Worm (Caenorhabditis elegans) whole organism, L4 larva: ENCODE results near the gene D1086.3.
A peak's percentile ranks its signal among the peaks of the same experiment; 100 is the strongest.

Experiments
- D1046.2 ChIP-seq: fragments of 200-800 bp; sonication (Bioruptor generic); IDR thresholded peaks from 2 replicates; pipeline ENCODE4 v1.3.6; 2022; ENCODE audit warnings: missing genetic modification characterization, missing compliant biosample characterization
- F44E2.7 ChIP-seq: fragments of 200-800 bp; sonication (Bioruptor generic); IDR thresholded peaks from 2 replicates; pipeline ENCODE4 v2.1.2; 2022; ENCODE audit warnings: missing genetic modification characterization, missing compliant biosample characterization
- F49E8.2 ChIP-seq: sonication (generic microtip); optimal IDR thresholded peaks from 2 replicates; lab custom pipeline; 2016; ENCODE audit warnings: missing compliant biosample characterization, mild to moderate bottlenecking, missing genetic modification characterization, borderline replicate concordance
- T26A8.4 ChIP-seq: fragments of 200-800 bp; sonication (Bioruptor generic); IDR thresholded peaks from 2 replicates; pipeline ENCODE4 v1.3.6; 2022; ENCODE audit warnings: missing genetic modification characterization, missing compliant biosample characterization
- Y105C5A.15 ChIP-seq: fragments of 200-800 bp; sonication (Bioruptor generic); IDR thresholded peaks from 2 replicates; pipeline ENCODE4 v1.3.6; 2022; ENCODE audit warnings: missing genetic modification characterization, missing compliant biosample characterization
- aha-1 ChIP-seq: fragments of 150-350 bp; peaks from one replicate; lab custom pipeline; 2014; ENCODE audit warnings: missing biosample characterization, missing genetic modification characterization
- attf-4 ChIP-seq: sonication (generic microtip); optimal IDR thresholded peaks from 3 replicates; lab custom pipeline; 2017; ENCODE audit warnings: missing biosample characterization, missing genetic modification characterization
- ceh-44 ChIP-seq: fragments of 200-800 bp; sonication (Bioruptor generic); IDR thresholded peaks from 2 replicates; pipeline ENCODE4 v1.3.6; 2022; ENCODE audit warnings: missing genetic modification reagents, missing genetic modification characterization, missing compliant biosample characterization
- ctbp-1 ChIP-seq: fragments of 200-800 bp; sonication (Bioruptor generic); IDR thresholded peaks from 2 replicates; pipeline ENCODE4 v1.3.6; 2022; ENCODE audit warnings: missing genetic modification reagents, missing genetic modification characterization, missing compliant biosample characterization
- dmd-6 ChIP-seq: fragments of 200-800 bp; sonication (Bioruptor generic); IDR thresholded peaks from 2 replicates; pipeline ENCODE4 v1.3.6; 2022; ENCODE audit warnings: missing genetic modification reagents, missing genetic modification characterization, missing compliant biosample characterization
- dmd-8 ChIP-seq: fragments of 200-800 bp; sonication (Bioruptor generic); IDR thresholded peaks from 2 replicates; pipeline ENCODE4 v1.3.6; 2022; ENCODE audit warnings: missing genetic modification characterization, missing compliant biosample characterization
- dpl-1 ChIP-seq: fragments of 150-350 bp; optimal IDR thresholded peaks from 2 replicates; lab custom pipeline; 2014; ENCODE audit warnings: missing biosample characterization, missing genetic modification reagents, missing genetic modification characterization
- duxl-1 ChIP-seq: sonication (generic microtip); optimal IDR thresholded peaks from 2 replicates; lab custom pipeline; 2016; ENCODE audit warnings: mild to moderate bottlenecking, missing genetic modification characterization, moderate library complexity, missing compliant biosample characterization; ENCODE audit not compliant: poor library complexity
- dve-1 ChIP-seq: sonication (generic microtip); optimal IDR thresholded peaks from 2 replicates; lab custom pipeline; 2017; ENCODE audit warnings: antibody characterized with exemption, mild to moderate bottlenecking, missing genetic modification characterization, missing compliant biosample characterization; ENCODE audit not compliant: insufficient read depth
- egl-27 ChIP-seq: sonication (generic microtip); optimal IDR thresholded peaks from 3 replicates; lab custom pipeline; 2017; ENCODE audit warnings: missing biosample characterization, missing genetic modification reagents, missing genetic modification characterization
- gei-8 ChIP-seq: fragments of 200-800 bp; sonication (Bioruptor generic); optimal IDR thresholded peaks from 2 replicates; lab custom pipeline; 2018; ENCODE audit warnings: mild to moderate bottlenecking, missing genetic modification characterization, missing compliant biosample characterization
- hif-1 ChIP-seq, 2 experiments: sonication (generic microtip); optimal IDR thresholded peaks; 2 replicates each; lab custom pipeline; 2016 to 2017; ENCODE audit warnings: missing compliant biosample characterization in 2 of 2, missing genetic modification characterization in 2 of 2, missing genetic modification reagents in 2 of 2, missing genotype in 2 of 2, mild to moderate bottlenecking in 1 of 2
- hmg-1.1 ChIP-seq: fragments of 200-800 bp; sonication (Bioruptor generic); IDR thresholded peaks from 2 replicates; pipeline ENCODE4 v1.3.6; 2022; ENCODE audit warnings: missing genetic modification reagents, missing genetic modification characterization, missing compliant biosample characterization
- lim-7 ChIP-seq: fragments of 200-800 bp; sonication (Bioruptor generic); IDR thresholded peaks from 2 replicates; pipeline ENCODE4 v1.3.6; 2022; ENCODE audit warnings: missing genetic modification characterization, missing compliant biosample characterization
- lin-13 ChIP-seq: fragments of 150-350 bp; optimal IDR thresholded peaks from 2 replicates; lab custom pipeline; 2014; ENCODE audit warnings: missing biosample characterization, missing genetic modification reagents, missing genetic modification characterization
- lin-38 ChIP-seq: fragments of 200-800 bp; sonication (Bioruptor generic); IDR thresholded peaks from 2 replicates; pipeline ENCODE4 v1.3.6; 2022; ENCODE audit warnings: missing genetic modification reagents, missing genetic modification characterization, missing compliant biosample characterization
- madf-9 ChIP-seq: fragments of 200-800 bp; sonication (Bioruptor generic); conservative IDR thresholded peaks from 2 replicates; pipeline ENCODE4 v1.3.6; 2022; ENCODE audit warnings: missing genetic modification reagents, missing genetic modification characterization, missing compliant biosample characterization
- mdl-1 ChIP-seq, 2 experiments: fragments of 150-350 bp in 1 of 2; sonication (generic microtip) in 1 of 2; optimal IDR thresholded peaks; 2 replicates each; lab custom pipeline; 2014 to 2017; ENCODE audit warnings: missing biosample characterization in 2 of 2, missing genetic modification characterization in 2 of 2
- mdt-29 ChIP-seq: fragments of 200-800 bp; sonication (Bioruptor generic); IDR thresholded peaks from 2 replicates; pipeline ENCODE4 v1.3.6; 2022; ENCODE audit warnings: missing genetic modification reagents, missing genetic modification characterization, missing compliant biosample characterization
- mes-2 ChIP-seq: sonication (generic microtip); optimal IDR thresholded peaks from 2 replicates; lab custom pipeline; 2016; ENCODE audit warnings: missing genotype, mild to moderate bottlenecking, missing genetic modification characterization, missing compliant biosample characterization; ENCODE audit not compliant: poor library complexity, severe bottlenecking
- nhr-237 ChIP-seq: sonication (generic microtip); optimal IDR thresholded peaks from 2 replicates; lab custom pipeline; 2017; ENCODE audit warnings: missing biosample characterization, missing genetic modification characterization
- nhr-41 ChIP-seq: fragments of 200-800 bp; sonication (Bioruptor generic); IDR thresholded peaks from 2 replicates; pipeline ENCODE4 v1.3.6; 2022; ENCODE audit warnings: missing genetic modification reagents, missing genetic modification characterization, missing compliant biosample characterization
- pqm-1 ChIP-seq: sonication (generic microtip); optimal IDR thresholded peaks from 2 replicates; lab custom pipeline; 2017; ENCODE audit warnings: missing biosample characterization, missing genetic modification characterization
- saeg-2 ChIP-seq: fragments of 200-800 bp; sonication (Bioruptor generic); IDR thresholded peaks from 2 replicates; pipeline ENCODE4 v1.3.6; 2022; ENCODE audit warnings: missing genetic modification reagents, missing genetic modification characterization, missing compliant biosample characterization
- set-16 ChIP-seq: fragments of 200-800 bp; sonication (Bioruptor generic); IDR thresholded peaks from 2 replicates; pipeline ENCODE4 v1.3.6; 2022; ENCODE audit warnings: missing genetic modification reagents, missing genetic modification characterization, missing compliant biosample characterization
- skn-1 ChIP-seq: fragments of 150-350 bp; optimal IDR thresholded peaks from 2 replicates; lab custom pipeline; 2014; ENCODE audit warnings: missing biosample characterization, missing genetic modification characterization
- snpc-1.2 ChIP-seq: fragments of 200-800 bp; sonication (Bioruptor generic); IDR thresholded peaks from 2 replicates; pipeline ENCODE4 v1.3.6; 2022; ENCODE audit warnings: missing genetic modification reagents, missing genetic modification characterization, missing compliant biosample characterization
- snpc-4 ChIP-seq: fragments of 150-350 bp; optimal IDR thresholded peaks from 2 replicates; lab custom pipeline; 2014; ENCODE audit warnings: missing biosample characterization, missing genetic modification characterization
- spr-3 ChIP-seq: fragments of 200-800 bp; sonication (Bioruptor generic); optimal IDR thresholded peaks from 2 replicates; lab custom pipeline; 2018; ENCODE audit warnings: mild to moderate bottlenecking, missing genetic modification characterization, missing compliant biosample characterization
- tag-97 ChIP-seq: fragments of 200-800 bp; sonication (Bioruptor generic); IDR thresholded peaks from 2 replicates; pipeline ENCODE4 v1.3.6; 2022; ENCODE audit warnings: missing genetic modification characterization, missing compliant biosample characterization
- tra-1 ChIP-seq: fragments of 200-800 bp; sonication (Bioruptor generic); IDR thresholded peaks from 2 replicates; pipeline ENCODE4 v1.3.6; 2022; ENCODE audit warnings: missing genetic modification reagents, missing genetic modification characterization, missing compliant biosample characterization
- unc-39 ChIP-seq: sonication (generic microtip); optimal IDR thresholded peaks from 2 replicates; lab custom pipeline; 2017; ENCODE audit warnings: missing biosample characterization, missing genetic modification characterization
- unc-62 ChIP-seq, 3 experiments: fragments of 150-350 bp in 1 of 3; sonication (generic microtip); optimal IDR thresholded peaks in 2 of 3; peaks in 1 of 3; 1 replicate in 1 of 3; 2 replicates in 2 of 3; lab custom pipeline; 2014 to 2017; ENCODE audit warnings: missing biosample characterization in 3 of 3, missing genetic modification characterization in 3 of 3, missing genetic modification reagents in 3 of 3, missing genotype in 1 of 3
- zfp-3 ChIP-seq: fragments of 200-800 bp; sonication (Bioruptor generic); conservative IDR thresholded peaks from 2 replicates; pipeline ENCODE4 v1.3.6; 2022; ENCODE audit warnings: missing genetic modification reagents, missing genetic modification characterization, missing compliant biosample characterization
- zip-11 ChIP-seq: fragments of 200-800 bp; sonication (Bioruptor generic); IDR thresholded peaks from 2 replicates; pipeline ENCODE4 v1.3.6; 2022; ENCODE audit warnings: missing genetic modification characterization, missing compliant biosample characterization

D1086.3 gene

DNA sequence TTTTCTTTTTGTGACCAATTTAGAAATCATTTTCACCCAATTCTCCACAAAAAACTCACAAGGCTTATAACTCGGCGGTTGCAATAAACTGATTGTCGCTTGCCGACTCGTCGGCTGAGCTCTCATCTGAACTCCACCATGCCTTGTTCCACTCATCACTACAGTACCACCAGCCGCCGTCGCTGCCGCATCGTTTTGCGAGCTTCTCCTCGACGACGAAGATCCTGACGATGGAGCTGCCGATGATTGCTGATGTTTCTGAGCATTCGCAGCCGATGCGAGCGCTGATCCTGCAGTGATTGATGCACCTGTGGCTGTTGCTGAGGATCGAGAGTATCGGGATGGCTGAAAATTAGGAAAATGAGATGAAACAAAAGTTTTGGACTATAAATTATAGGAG, 28.1 kb downstream of the D1086.3 start:
- TF ChIP-seq F49E8.2 (tag; lab: Kevin White, UChicago) (no peak), spr-3 (GFP tag; lab: Kevin White, UChicago) (no peak), tra-1 (no peak), lim-7 (GFP tag; lab: Robert Waterston, UW) (no peak), unc-62 (GFP tag; optimal IDR thresholded peaks at IDR 0.05 in 1 of 2; lab: Kevin White, UChicago) (peak in 1 of 2 experiments; percentile 75), unc-62 (tag; optimal IDR thresholded peaks at IDR 0.05; lab: Kevin White, UChicago) (no peak), set-16 (GFP tag; lab: Robert Waterston, UW) (peak; percentile 71), nhr-237 (no peak), attf-4 (tag; lab: Kevin White, UChicago) (no peak), saeg-2 (GFP tag; lab: Robert Waterston, UW) (no peak)
- TF ChIP-seq, all 104 proteins: peak for 2

ce11 chrV:14123176-14123575, 30.6 kb downstream of the D1086.3 start:
- TF ChIP-seq aha-1, result peak; percentile 92
- TF ChIP-seq duxl-1, result no peak
- TF ChIP-seq, all 104 proteins: peak for 1

DNA sequence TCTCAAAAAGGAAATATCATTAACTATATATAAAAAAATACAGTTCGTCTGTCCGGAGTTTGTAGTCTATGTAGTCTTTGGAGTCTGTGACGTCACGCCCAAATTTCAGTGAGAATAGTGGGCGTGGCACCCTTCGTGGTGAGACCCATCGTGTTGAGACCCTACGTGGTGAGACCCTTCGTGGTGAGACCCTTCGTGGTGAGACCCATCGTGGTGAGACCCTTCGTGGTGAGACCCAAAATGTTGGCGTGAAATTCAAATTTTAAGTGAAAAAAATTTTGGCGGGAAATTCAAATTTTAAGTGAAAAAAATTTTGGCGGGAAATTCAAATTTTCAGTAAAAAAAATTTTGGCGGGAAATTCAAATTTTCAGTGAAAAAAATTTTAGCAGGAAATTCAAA, 31.6 kb downstream of the D1086.3 start:
- TF ChIP-seq madf-9 (GFP tag; lab: Robert Waterston, UW) (0 out of 2 replicates have a peak, but pooled peaks have one; percentile 13), mdt-29 (GFP tag; lab: Robert Waterston, UW) (0 out of 2 replicates have a peak, but pooled peaks have one; percentile 35), lin-38 (GFP tag; lab: Robert Waterston, UW) (peak; percentile 25; the same call in 1 of the 2 replicates), set-16 (GFP tag; lab: Robert Waterston, UW) (peak; percentile 7; the same call in 1 of the 2 replicates), dmd-6 (GFP tag; lab: Robert Waterston, UW) (peak; percentile 31), zfp-3 (GFP tag; lab: Robert Waterston, UW) (0 out of 2 replicates have a peak, but pooled peaks have one; percentile 49), nhr-41 (GFP tag; lab: Robert Waterston, UW) (peak; percentile 16; the same call in 1 of the 2 replicates), snpc-1.2 (GFP tag; lab: Robert Waterston, UW) (0 out of 2 replicates have a peak, but pooled peaks have one; percentile 12), Y105C5A.15 (GFP tag; lab: Robert Waterston, UW) (0 out of 2 replicates have a peak, but pooled peaks have one; percentile 45)
- TF ChIP-seq, all 104 proteins: peak for 9; not testable (repeated sequence) for 95

DNA sequence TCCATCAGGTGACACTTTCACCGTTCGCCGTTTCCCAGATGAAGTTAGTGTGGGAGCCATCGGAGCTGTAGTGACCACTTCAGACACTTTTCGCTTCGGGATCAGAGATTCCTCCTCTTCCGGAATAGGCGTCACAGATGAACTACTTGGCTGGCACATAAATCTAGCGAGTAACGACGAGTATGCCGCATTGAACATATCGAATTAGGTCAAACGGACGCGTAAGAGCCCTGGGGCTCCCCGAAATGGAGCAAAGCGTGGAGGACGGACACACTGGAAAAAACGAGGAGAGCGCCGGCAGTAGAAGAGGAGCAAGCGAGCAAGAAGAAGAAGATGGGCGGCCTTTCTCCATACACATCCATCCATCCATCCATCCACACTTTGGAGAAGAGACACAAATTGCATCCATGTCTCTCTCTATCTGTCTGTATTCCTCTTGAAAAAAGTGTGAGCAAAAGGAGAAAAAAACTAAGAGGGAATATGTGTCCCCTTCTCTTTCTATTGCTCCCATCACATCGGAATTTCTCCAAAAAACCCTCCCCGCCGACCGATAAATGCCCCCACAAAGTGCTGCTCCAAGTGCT, 33.8 kb downstream of the D1086.3 start:
- TF ChIP-seq Y105C5A.15 (GFP tag; lab: Robert Waterston, UW) (no peak), zip-11 (GFP tag; lab: Robert Waterston, UW) (no peak), mes-2 (peak; percentile 23), unc-39 (tag; lab: Kevin White, UChicago) (no peak), set-16 (GFP tag; lab: Robert Waterston, UW) (peak; percentile 16; the same call in 1 of the 2 replicates), hmg-1.1 (GFP tag; lab: Robert Waterston, UW) (0 out of 2 replicates have a peak, but pooled peaks have one; percentile 17), F44E2.7 (GFP tag; lab: Robert Waterston, UW) (no peak), ctbp-1 (GFP tag; lab: Robert Waterston, UW) (0 out of 2 replicates have a peak, but pooled peaks have one; percentile 47), gei-8 (GFP tag; lab: Kevin White, UChicago) (no peak), attf-4 (tag; lab: Kevin White, UChicago) (no peak), aha-1 (peak; percentile 57), snpc-4 (tag; lab: Kevin White, UChicago) (no peak), unc-62 (GFP tag; optimal IDR thresholded peaks at IDR 0.05 in 1 of 2; lab: Kevin White, UChicago) (peak in 1 of 2 experiments; percentile 11), unc-62 (tag; optimal IDR thresholded peaks at IDR 0.05; lab: Kevin White, UChicago) (no peak), skn-1 (no peak)

ce11 chrV:14127834-14128233, 35.2 kb downstream of the D1086.3 start:
- TF ChIP-seq unc-62 (GFP tag; optimal IDR thresholded peaks at IDR 0.05 in 1 of 2; lab: Kevin White, UChicago) (no peak), unc-62 (tag; optimal IDR thresholded peaks at IDR 0.05; lab: Kevin White, UChicago) (no peak), tra-1 (no peak), spr-3 (GFP tag; lab: Kevin White, UChicago) (no peak), ceh-44 (GFP tag; lab: Robert Waterston, UW) (no peak), tag-97 (GFP tag; lab: Robert Waterston, UW) (no peak), mdt-29 (GFP tag; lab: Robert Waterston, UW) (no peak), pqm-1 (tag; lab: Kevin White, UChicago) (no peak), lin-13 (GFP tag; lab: Kevin White, UChicago) (no peak), nhr-41 (GFP tag; lab: Robert Waterston, UW) (no peak), dpl-1 (no peak), egl-27 (no peak), T26A8.4 (GFP tag; lab: Robert Waterston, UW) (no peak), dve-1 (tag; lab: Kevin White, UChicago) (no peak), D1046.2 (GFP tag; lab: Robert Waterston, UW) (no peak), mdl-1 (tag; optimal IDR thresholded peaks at IDR 0.05; lab: Kevin White, UChicago) (no peak), attf-4 (tag; lab: Kevin White, UChicago) (no peak), dmd-8 (no peak), hif-1 (tag; optimal IDR thresholded peaks at IDR 0.05; lab: Kevin White, UChicago) (no peak)
